Fruit fly (Drosophila melanogaster) whole organism, prepupa: Measurements from ENCODE around the gene Syx1A.

Experiments used
- Blimp-1 ChIP-seq: fragments of 200-800 bp; sonication (Bioruptor generic); optimal IDR thresholded peaks from 3 replicates; lab custom pipeline; 2017; ENCODE audit warnings: missing biosample characterization, missing genetic modification characterization, mild to moderate bottlenecking, moderate library complexity, missing genetic modification reagents
- CG10631 ChIP-seq: fragments of 200-800 bp; sonication (Bioruptor generic); optimal IDR thresholded peaks from 2 replicates; lab custom pipeline; 2016; ENCODE audit warnings: missing biosample characterization, missing genetic modification characterization
- CG10669 ChIP-seq: fragments of 200-800 bp; sonication (Bioruptor generic); optimal IDR thresholded peaks from 3 replicates; lab custom pipeline; 2018; ENCODE audit warnings: missing biosample characterization, mild to moderate bottlenecking, missing genetic modification characterization, moderate library complexity
- CG11294 ChIP-seq: fragments of 200-800 bp; sonication (Bioruptor generic); IDR thresholded peaks from 2 replicates; pipeline ENCODE4 v1.3.6; 2022; ENCODE audit warnings: missing biosample characterization, missing genetic modification characterization
- CG11762 ChIP-seq: fragments of 200-800 bp; sonication (Bioruptor generic); optimal IDR thresholded peaks from 3 replicates; lab custom pipeline; 2016; ENCODE audit warnings: missing biosample characterization, missing genetic modification characterization; ENCODE audit not compliant: insufficient read depth
- CG11902 ChIP-seq: fragments of 200-800 bp; sonication (Bioruptor generic); optimal IDR thresholded peaks from 3 replicates; lab custom pipeline; 2016; ENCODE audit warnings: missing biosample characterization, missing genetic modification characterization
- CG15336 ChIP-seq: fragments of 200-800 bp; sonication (Bioruptor generic); IDR thresholded peaks from 2 replicates; pipeline ENCODE4 v1.3.6; 2022; ENCODE audit warnings: missing biosample characterization, missing genetic modification characterization
- CG1621 ChIP-seq: fragments of 200-800 bp; sonication (Bioruptor generic); optimal IDR thresholded peaks from 3 replicates; lab custom pipeline; 2018; ENCODE audit warnings: missing biosample characterization, mild to moderate bottlenecking, missing genetic modification characterization
- CG16779 ChIP-seq: fragments of 200-800 bp; sonication (Bioruptor generic); optimal IDR thresholded peaks from 3 replicates; lab custom pipeline; 2017; ENCODE audit warnings: missing biosample characterization, mild to moderate bottlenecking, missing genetic modification characterization
- CG3032 ChIP-seq: fragments of 200-800 bp; optimal IDR thresholded peaks from 2 replicates; lab custom pipeline; 2019; ENCODE audit warnings: missing biosample characterization, mild to moderate bottlenecking, missing genetic modification characterization, moderate library complexity
- CG31627 ChIP-seq: fragments of 200-800 bp; sonication (Bioruptor generic); optimal IDR thresholded peaks from 3 replicates; lab custom pipeline; 2016; ENCODE audit warnings: missing biosample characterization, missing genetic modification characterization
- CG32006 ChIP-seq: fragments of 200-800 bp; sonication (Bioruptor generic); optimal IDR thresholded peaks from 3 replicates; lab custom pipeline; 2017; ENCODE audit warnings: missing biosample characterization, mild to moderate bottlenecking, missing genetic modification characterization
- CG34406 ChIP-seq: fragments of 200-800 bp; sonication (Bioruptor generic); optimal IDR thresholded peaks from 3 replicates; lab custom pipeline; 2016; ENCODE audit warnings: missing biosample characterization, missing genetic modification characterization
- CG6163 ChIP-seq: fragments of 200-800 bp; sonication (Bioruptor generic); IDR thresholded peaks from 3 replicates; pipeline ENCODE4 v1.3.6; 2022; ENCODE audit warnings: missing biosample characterization, missing genetic modification characterization
- CG6792 ChIP-seq: fragments of 200-800 bp; sonication (Bioruptor generic); optimal IDR thresholded peaks from 3 replicates; lab custom pipeline; 2016; ENCODE audit warnings: missing biosample characterization, missing genetic modification characterization
- CG6808 ChIP-seq: fragments of 200-800 bp; sonication (Bioruptor generic); optimal IDR thresholded peaks from 3 replicates; lab custom pipeline; 2017; ENCODE audit warnings: missing biosample characterization, missing genetic modification characterization, mild to moderate bottlenecking, moderate library complexity, missing genetic modification reagents
- CG6854 ChIP-seq: fragments of 200-800 bp; sonication (Bioruptor generic); optimal IDR thresholded peaks from 2 replicates; lab custom pipeline; 2017; ENCODE audit warnings: missing biosample characterization, mild to moderate bottlenecking, missing genetic modification characterization
- CG7368 ChIP-seq: fragments of 200-800 bp; sonication (Bioruptor generic); optimal IDR thresholded peaks from 3 replicates; lab custom pipeline; 2016; ENCODE audit warnings: missing biosample characterization, missing genetic modification characterization
- CG8119 ChIP-seq: fragments of 200-800 bp; sonication (Bioruptor generic); IDR thresholded peaks from 3 replicates; pipeline ENCODE4 v1.3.6; 2022; ENCODE audit warnings: missing biosample characterization, missing genetic modification characterization
- CG8319 ChIP-seq: fragments of 200-800 bp; sonication (Bioruptor generic); optimal IDR thresholded peaks from 3 replicates; lab custom pipeline; 2016; ENCODE audit warnings: missing biosample characterization, missing genetic modification characterization
- CG8632 ChIP-seq: fragments of 200-800 bp; sonication (Bioruptor generic); optimal IDR thresholded peaks from 3 replicates; lab custom pipeline; 2016; ENCODE audit warnings: missing biosample characterization, missing genetic modification characterization
- CG9139 ChIP-seq: fragments of 200-800 bp; sonication (Bioruptor generic); optimal IDR thresholded peaks from 3 replicates; lab custom pipeline; 2017; ENCODE audit warnings: missing biosample characterization, mild to moderate bottlenecking, missing genetic modification characterization
- Eip75B ChIP-seq: fragments of 200-800 bp; sonication (Bioruptor generic); optimal IDR thresholded peaks from 3 replicates; lab custom pipeline; 2016; ENCODE audit warnings: missing biosample characterization, missing genetic modification characterization
- Eip93F ChIP-seq: fragments of 200-800 bp; sonication (Bioruptor generic); optimal IDR thresholded peaks from 2 replicates; lab custom pipeline; 2016; ENCODE audit warnings: missing biosample characterization, mild to moderate bottlenecking, missing genetic modification characterization
- Ets21C ChIP-seq: fragments of 200-800 bp; sonication (Bioruptor generic); optimal IDR thresholded peaks from 3 replicates; lab custom pipeline; 2016; ENCODE audit warnings: missing biosample characterization, missing genetic modification characterization
- Ets96B ChIP-seq: fragments of 200-800 bp; optimal IDR thresholded peaks from 2 replicates; lab custom pipeline; 2019; ENCODE audit warnings: missing biosample characterization, mild to moderate bottlenecking, missing genetic modification characterization, moderate library complexity
- Gug ChIP-seq: fragments of 200-800 bp; sonication (Bioruptor generic); IDR thresholded peaks from 2 replicates; pipeline ENCODE4 v1.3.6; 2022; ENCODE audit warnings: missing biosample characterization, missing genetic modification characterization
- Hr38 ChIP-seq: sonication (Bioruptor generic); optimal IDR thresholded peaks from 2 replicates; lab custom pipeline; 2016; ENCODE audit warnings: missing biosample characterization, missing genetic modification characterization
- Hr39 ChIP-seq: fragments of 200-800 bp; sonication (Bioruptor generic); optimal IDR thresholded peaks from 2 replicates; lab custom pipeline; 2016; ENCODE audit warnings: missing biosample characterization, missing genetic modification characterization
- Hr4 ChIP-seq: fragments of 200-800 bp; sonication (Bioruptor generic); optimal IDR thresholded peaks from 3 replicates; lab custom pipeline; 2016; ENCODE audit warnings: missing biosample characterization, missing genetic modification characterization
- Lpt ChIP-seq: fragments of 200-800 bp; sonication (Bioruptor generic); optimal IDR thresholded peaks from 3 replicates; lab custom pipeline; 2016; ENCODE audit warnings: missing biosample characterization, missing genetic modification characterization
- OdsH ChIP-seq: fragments of 200-800 bp; sonication (Bioruptor generic); optimal IDR thresholded peaks from 3 replicates; lab custom pipeline; 2016; ENCODE audit warnings: missing biosample characterization, missing genetic modification characterization
- Smox ChIP-seq: fragments of 200-800 bp; sonication (Bioruptor generic); optimal IDR thresholded peaks from 3 replicates; lab custom pipeline; 2016; ENCODE audit warnings: missing biosample characterization, missing genetic modification characterization
- Sox14 ChIP-seq: fragments of 200-800 bp; sonication (Bioruptor generic); optimal IDR thresholded peaks from 3 replicates; lab custom pipeline; 2016; ENCODE audit warnings: missing biosample characterization, missing genetic modification characterization
- acj6 ChIP-seq: fragments of 200-800 bp; sonication (Bioruptor generic); optimal IDR thresholded peaks from 3 replicates; lab custom pipeline; 2016; ENCODE audit warnings: missing biosample characterization, missing genetic modification characterization
- cyc ChIP-seq: fragments of 200-800 bp; sonication (Bioruptor generic); optimal IDR thresholded peaks from 3 replicates; lab custom pipeline; 2016; ENCODE audit warnings: missing biosample characterization, missing genetic modification characterization
- dac ChIP-seq: fragments of 200-800 bp; sonication (Bioruptor generic); optimal IDR thresholded peaks from 2 replicates; lab custom pipeline; 2017; ENCODE audit warnings: missing biosample characterization, mild to moderate bottlenecking, missing genetic modification characterization
- esn ChIP-seq: fragments of 200-800 bp; sonication (Bioruptor generic); optimal IDR thresholded peaks from 2 replicates; lab custom pipeline; 2016; ENCODE audit warnings: missing biosample characterization, mild to moderate bottlenecking, missing genetic modification characterization, moderate library complexity
- fd59A ChIP-seq: fragments of 200-800 bp; sonication (Bioruptor generic); optimal IDR thresholded peaks from 2 replicates; lab custom pipeline; 2017; ENCODE audit warnings: missing biosample characterization, mild to moderate bottlenecking, missing genetic modification characterization, missing genetic modification reagents
- fd85E ChIP-seq: fragments of 200-800 bp; sonication (Bioruptor generic); optimal IDR thresholded peaks from 3 replicates; lab custom pipeline; 2016; ENCODE audit warnings: missing biosample characterization, missing genetic modification characterization
- fkh ChIP-seq: fragments of 200-800 bp; sonication (Bioruptor generic); optimal IDR thresholded peaks from 3 replicates; lab custom pipeline; 2017; ENCODE audit warnings: missing biosample characterization, mild to moderate bottlenecking, missing genetic modification characterization, moderate library complexity
- lz ChIP-seq: fragments of 200-800 bp; sonication (Bioruptor generic); optimal IDR thresholded peaks from 3 replicates; lab custom pipeline; 2016; ENCODE audit warnings: missing biosample characterization, missing genetic modification characterization
- net ChIP-seq: fragments of 200-800 bp; sonication (Bioruptor generic); optimal IDR thresholded peaks from 3 replicates; lab custom pipeline; 2016; ENCODE audit warnings: missing biosample characterization, missing genetic modification characterization
- salr ChIP-seq, 2 experiments: fragments of 200-800 bp; sonication (Bioruptor generic); optimal IDR thresholded peaks; 3 replicates each; lab custom pipeline; 2016 to 2018; ENCODE audit warnings: missing biosample characterization in 2 of 2, missing genetic modification characterization in 2 of 2, mild to moderate bottlenecking in 1 of 2
- ss ChIP-seq, 2 experiments: fragments of 200-800 bp; sonication (Bioruptor generic); optimal IDR thresholded peaks; 2 replicates in 1 of 2; 3 replicates in 1 of 2; lab custom pipeline; 2017 to 2018; ENCODE audit warnings: mild to moderate bottlenecking in 2 of 2, missing biosample characterization in 2 of 2, missing genetic modification characterization in 2 of 2, moderate library complexity in 1 of 2
- vri ChIP-seq: fragments of 200-800 bp; sonication (Bioruptor generic); optimal IDR thresholded peaks from 3 replicates; lab custom pipeline; 2016; ENCODE audit warnings: missing biosample characterization, mild to moderate bottlenecking, missing genetic modification characterization

Syx1A gene

dm6 chr3R:24142971-24143370 is 37.4 kb upstream of the Syx1A start (continued):
- TF ChIP-seq CG11762 (GFP tag; lab: Kevin White, UChicago) (peak; percentile 80), Smox (GFP tag; lab: Kevin White, UChicago) (peak; percentile 73), CG15336 (GFP tag; lab: Robert Waterston, UW) (peak; percentile 77), Hr38 (GFP tag; lab: Kevin White, UChicago) (no peak), lz (GFP tag; lab: Kevin White, UChicago) (peak; percentile 86), esn (GFP tag; lab: Kevin White, UChicago) (peak; percentile 87), fd85E (GFP tag; lab: Kevin White, UChicago) (peak; percentile 62), Blimp-1 (peak; percentile 49), CG8632 (GFP tag; lab: Kevin White, UChicago) (peak; percentile 79), Eip75B (peak; percentile 90), CG1621 (tag; lab: Kevin White, UChicago) (peak; percentile 84), Eip93F (GFP tag; lab: Kevin White, UChicago) (peak; percentile 47), CG10631 (GFP tag; lab: Kevin White, UChicago) (peak; percentile 91), CG34406 (peak; percentile 77), CG6792 (GFP tag; lab: Kevin White, UChicago) (peak; percentile 91), net (peak; percentile 77), dac (peak; percentile 67), CG7368 (GFP tag; lab: Kevin White, UChicago) (peak; percentile 83), CG16779 (tag; lab: Kevin White, UChicago) (peak; percentile 75), fkh (GFP tag; lab: Kevin White, UChicago) (no peak), salr (GFP tag; optimal IDR thresholded peaks at IDR 0.05; lab: Kevin White, UChicago) (peak; percentile 59 to 77), CG31627 (GFP tag; lab: Kevin White, UChicago) (peak; percentile 80), CG8119 (GFP tag; lab: Robert Waterston, UW) (peak; percentile 79)

dm6 chr3R:24141013-24141592 is 35.5 kb upstream of the Syx1A start, which contains the start of gene Kal1:
Gene Kal1 (plus strand): TSS chr3R:24141395.
- peak; percentile 84 for TF ChIP-seq CG31627 (GFP tag; lab: Kevin White, UChicago)
- TF ChIP-seq ss (GFP tag; optimal IDR thresholded peaks at IDR 0.05; lab: Kevin White, UChicago): peak; percentile 99
- TF ChIP-seq CG8632 (GFP tag; lab: Kevin White, UChicago): peak; percentile 98
- TF ChIP-seq vri (GFP tag; lab: Kevin White, UChicago): peak; percentile 96
- TF ChIP-seq fkh (GFP tag; lab: Kevin White, UChicago): peak; percentile 36
- TF ChIP-seq CG6854 (GFP tag; lab: Kevin White, UChicago): peak; percentile 98
- TF ChIP-seq Eip75B: peak; percentile 95
- peak; percentile 99 for TF ChIP-seq CG15336 (GFP tag; lab: Robert Waterston, UW)
- TF ChIP-seq Eip93F (GFP tag; lab: Kevin White, UChicago): peak; percentile 97
- peak; percentile 93 for TF ChIP-seq Smox (GFP tag; lab: Kevin White, UChicago)
- TF ChIP-seq net: peak; percentile 97
- peak; percentile 96 for TF ChIP-seq Gug (GFP tag; lab: Robert Waterston, UW)
- peak; percentile 92 for TF ChIP-seq fd85E (GFP tag; lab: Kevin White, UChicago)
- peak; percentile 92 for TF ChIP-seq CG11902 (GFP tag; lab: Kevin White, UChicago)
- peak; percentile 93 for TF ChIP-seq Lpt (GFP tag; lab: Kevin White, UChicago)
- peak; percentile 98 for TF ChIP-seq fd59A (GFP tag; lab: Kevin White, UChicago)
- TF ChIP-seq Sox14: peak; percentile 93
- peak; percentile 94 for TF ChIP-seq CG11294 (GFP tag; lab: Robert Waterston, UW)
- peak; percentile 98 for TF ChIP-seq CG6808 (GFP tag; lab: Kevin White, UChicago)
- peak; percentile 92 for TF ChIP-seq Hr4
- TF ChIP-seq acj6 (GFP tag; lab: Kevin White, UChicago): peak; percentile 98
- peak; percentile 97 for TF ChIP-seq CG10631 (GFP tag; lab: Kevin White, UChicago)
- TF ChIP-seq CG8319 (GFP tag; lab: Kevin White, UChicago): peak; percentile 94
- TF ChIP-seq CG7368 (GFP tag; lab: Kevin White, UChicago): peak; percentile 97
- peak; percentile 94 for TF ChIP-seq Blimp-1
- peak; percentile 98 for TF ChIP-seq CG3032 (tag; lab: Kevin White, UChicago)
- TF ChIP-seq Hr39 (GFP tag; lab: Kevin White, UChicago): peak; percentile 81
- peak; percentile 98 for TF ChIP-seq esn (GFP tag; lab: Kevin White, UChicago)
- peak; percentile 99 for TF ChIP-seq Ets96B (tag; lab: Kevin White, UChicago)
- TF ChIP-seq cyc: peak; percentile 91
- TF ChIP-seq CG6163 (GFP tag; lab: Robert Waterston, UW): peak; percentile 98
- TF ChIP-seq CG32006: peak; percentile 97
- TF ChIP-seq CG11762 (GFP tag; lab: Kevin White, UChicago): peak; percentile 96
- peak; percentile 98 for TF ChIP-seq CG9139
- peak; percentile 76 for TF ChIP-seq Ets21C (GFP tag; lab: Kevin White, UChicago)
- peak; percentile 97 for TF ChIP-seq CG10669 (GFP tag; lab: Kevin White, UChicago)
- TF ChIP-seq OdsH (GFP tag; lab: Kevin White, UChicago): peak; percentile 97
- TF ChIP-seq CG6792 (GFP tag; lab: Kevin White, UChicago): peak; percentile 99
